Worm (Caenorhabditis elegans) whole organism, midembryonic: ENCODE data around the gene F41D9.2.
A peak's percentile ranks its signal among the peaks of the same experiment; 100 is the strongest.
"Not testable (repeated sequence)": the region's sequence is repeated elsewhere in the genome, so short reads cannot be mapped to it uniquely, and the experiment has no call there.

ENCODE experiments used
- T22C8.4 ChIP-seq: fragments of 200-800 bp; sonication (Bioruptor generic); IDR thresholded peaks from 2 replicates; pipeline ENCODE4 v1.3.6; 2022; ENCODE audit warnings: missing genetic modification characterization, missing compliant biosample characterization
- cog-1 ChIP-seq: sonication (generic microtip); optimal IDR thresholded peaks from 2 replicates; lab custom pipeline; 2016; ENCODE audit warnings: missing genetic modification characterization, missing compliant biosample characterization
- flt-1 ChIP-seq: fragments of 200-800 bp; sonication (Bioruptor generic); IDR thresholded peaks from 2 replicates; pipeline ENCODE4 v1.3.6; 2022; ENCODE audit warnings: missing genetic modification characterization, missing compliant biosample characterization
- klf-2 ChIP-seq: fragments of 200-800 bp; sonication (Bioruptor generic); conservative IDR thresholded peaks from 2 replicates; pipeline ENCODE4 v1.3.6; 2022; ENCODE audit warnings: missing genetic modification reagents, missing genetic modification characterization, missing compliant biosample characterization
- med-1 ChIP-seq: sonication (generic microtip); optimal IDR thresholded peaks from 2 replicates; lab custom pipeline; 2017; ENCODE audit warnings: missing genetic modification characterization, mild to moderate bottlenecking, missing compliant biosample characterization, antibody characterized with exemption, missing genetic modification reagents; ENCODE audit not compliant: insufficient read depth
- ref-1 ChIP-seq: fragments of 200-800 bp; sonication (Bioruptor generic); conservative IDR thresholded peaks from 2 replicates; pipeline ENCODE4 v1.3.6; 2022; ENCODE audit warnings: missing genetic modification reagents, missing genetic modification characterization, missing compliant biosample characterization
- tab-1 ChIP-seq: fragments of 200-800 bp; sonication (Bioruptor generic); IDR thresholded peaks from 2 replicates; pipeline ENCODE4 v1.3.6; 2022; ENCODE audit warnings: missing genetic modification characterization, missing compliant biosample characterization
- ztf-23 ChIP-seq: fragments of 200-800 bp; sonication (Bioruptor generic); IDR thresholded peaks from 2 replicates; pipeline ENCODE4 v1.3.6; 2022; ENCODE audit warnings: missing genetic modification reagents, missing genetic modification characterization, missing compliant biosample characterization
- ztf-29 ChIP-seq: fragments of 200-800 bp; sonication (Bioruptor generic); IDR thresholded peaks from 2 replicates; pipeline ENCODE4 v1.3.6; 2022; ENCODE audit warnings: missing genetic modification reagents, missing genetic modification characterization, missing compliant biosample characterization

The F41D9.2 gene

ce11 chrX:8421594-8421993 lies 36.8 kb upstream of the F41D9.2 start:
- no peak for TF ChIP-seq med-1 (GFP tag; lab: Kevin White, UChicago)
- no peak for TF ChIP-seq cog-1 (tag; lab: Kevin White, UChicago)
- TF ChIP-seq flt-1 (GFP tag; lab: Robert Waterston, UW): no peak
- TF ChIP-seq ztf-23 (GFP tag; lab: Robert Waterston, UW): no peak
- no peak for TF ChIP-seq ztf-29 (GFP tag; lab: Robert Waterston, UW)
- TF ChIP-seq klf-2: no peak
- TF ChIP-seq T22C8.4 (GFP tag; lab: Robert Waterston, UW): no peak
- no peak for TF ChIP-seq ref-1
- no peak for TF ChIP-seq tab-1

DNA sequence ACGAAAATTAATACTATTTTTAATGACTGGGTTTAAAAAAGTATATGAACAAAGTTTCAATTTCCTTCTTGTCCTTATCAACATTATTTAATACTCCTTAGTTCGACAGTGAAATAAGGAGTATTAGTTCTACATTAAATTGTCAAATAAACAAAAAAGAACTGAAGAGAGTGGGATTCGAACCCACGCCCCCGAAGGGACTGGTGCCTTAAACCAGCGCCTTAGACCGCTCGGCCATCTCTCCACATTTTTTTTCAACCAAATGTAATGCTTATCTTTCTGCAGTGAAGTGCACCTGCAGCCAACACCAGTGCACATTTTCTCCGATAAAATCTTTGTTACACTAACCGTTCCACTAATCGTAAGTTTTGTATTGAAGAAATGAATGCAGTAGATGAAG lies 34.5 kb upstream of the F41D9.2 start:
- no peak for TF ChIP-seq klf-2

DNA sequence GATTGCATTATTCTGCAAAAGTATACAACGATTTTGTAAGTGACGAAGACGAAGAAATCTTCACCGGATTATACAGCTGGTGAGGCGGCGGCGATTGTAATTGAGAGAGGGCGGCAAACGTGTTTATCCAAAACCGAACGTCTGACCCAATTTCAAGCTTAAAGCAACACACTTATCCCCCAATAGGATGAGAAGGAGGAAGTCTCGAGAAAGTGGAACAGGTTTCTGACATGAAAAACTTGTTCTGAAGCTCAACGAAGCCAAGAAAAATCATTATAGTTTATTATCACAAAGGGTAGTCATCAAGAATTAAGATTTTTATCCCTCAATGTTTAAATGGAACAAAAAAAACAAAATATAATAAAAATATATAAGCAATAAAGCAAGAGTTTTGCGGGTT lies 33.6 kb upstream of the F41D9.2 start, which contains the start of gene spp-13:
Gene spp-13, minus strand, starts transcription at position 143 of the 400 bp plus-strand sequence.
- TF ChIP-seq klf-2 (no peak), ref-1 (no peak), ztf-29 (GFP tag; lab: Robert Waterston, UW) (no peak), cog-1 (tag; lab: Kevin White, UChicago) (no peak), ztf-23 (GFP tag; lab: Robert Waterston, UW) (no peak), med-1 (GFP tag; lab: Kevin White, UChicago) (no peak), T22C8.4 (GFP tag; lab: Robert Waterston, UW) (no peak), flt-1 (GFP tag; lab: Robert Waterston, UW) (no peak), tab-1 (no peak)

ce11 chrX:8417727-8418126 lies 33.0 kb upstream of the F41D9.2 start:
- TF ChIP-seq tab-1 (no peak), ztf-23 (GFP tag; lab: Robert Waterston, UW) (no peak), T22C8.4 (GFP tag; lab: Robert Waterston, UW) (no peak), klf-2 (no peak), med-1 (GFP tag; lab: Kevin White, UChicago) (no peak), flt-1 (GFP tag; lab: Robert Waterston, UW) (no peak), ztf-29 (GFP tag; lab: Robert Waterston, UW) (no peak)

ce11 chrX:8416819-8417218 lies 32.1 kb upstream of the F41D9.2 start, which contains the start of gene ced-8:
ced-8 (minus strand) TSS chrX:8416919.
- TF ChIP-seq flt-1 (GFP tag; lab: Robert Waterston, UW) (no peak), ztf-29 (GFP tag; lab: Robert Waterston, UW) (no peak), tab-1 (no peak), klf-2 (no peak), ztf-23 (GFP tag; lab: Robert Waterston, UW) (no peak), ref-1 (no peak), med-1 (GFP tag; lab: Kevin White, UChicago) (no peak), cog-1 (tag; lab: Kevin White, UChicago) (no peak), T22C8.4 (GFP tag; lab: Robert Waterston, UW) (no peak)

DNA sequence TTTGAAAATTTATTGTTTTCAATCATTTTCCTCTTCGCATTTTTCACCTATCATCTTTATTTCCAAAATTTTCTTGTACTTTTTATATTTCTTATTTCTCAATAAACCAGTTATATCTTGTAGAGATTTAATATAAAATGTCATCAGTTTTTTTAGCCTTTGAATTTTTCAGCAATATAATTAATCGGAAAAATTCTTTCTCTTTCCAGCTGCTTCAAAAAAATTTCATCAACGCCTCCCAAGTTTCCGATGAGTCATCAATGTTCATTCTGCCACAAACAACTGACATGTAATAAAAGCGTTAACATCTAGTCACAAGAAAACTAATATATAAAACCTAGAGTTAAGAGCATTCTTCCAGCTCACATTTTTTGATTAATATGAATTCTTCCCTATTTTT lies 28.4 kb upstream of the F41D9.2 start, which contains the start of gene F08F1.4:
Gene F08F1.4, plus strand, starts transcription at position 301 of the 400 bp plus-strand sequence.
- TF ChIP-seq klf-2 (no peak), flt-1 (GFP tag; lab: Robert Waterston, UW) (no peak), ref-1 (no peak), ztf-29 (GFP tag; lab: Robert Waterston, UW) (no peak), med-1 (GFP tag; lab: Kevin White, UChicago) (no peak), cog-1 (tag; lab: Kevin White, UChicago) (no peak), T22C8.4 (GFP tag; lab: Robert Waterston, UW) (no peak), tab-1 (no peak), ztf-23 (GFP tag; lab: Robert Waterston, UW) (no peak)

- TF ChIP-seq cog-1 (tag; lab: Kevin White, UChicago); T22C8.4 (GFP tag; lab: Robert Waterston, UW); flt-1 (GFP tag; lab: Robert Waterston, UW): not testable (repeated sequence)
Observed at ce11 chrX:8410754-8411153, 26.0 kb upstream of the F41D9.2 start, which contains the start of gene F08F1.9. F08F1.9 (minus strand) TSS chrX:8410854.

- no peak for TF ChIP-seq cog-1 (tag; lab: Kevin White, UChicago)
Observed at ce11 chrX:8408267-8408666, 23.5 kb upstream of the F41D9.2 start, which contains the start of gene sulp-3. sulp-3 (minus strand) TSS chrX:8408367.

ce11 chrX:8406815-8407214 lies 22.1 kb upstream of the F41D9.2 start:
- TF ChIP-seq ztf-23 (GFP tag; lab: Robert Waterston, UW): no peak
- no peak for TF ChIP-seq ref-1
- TF ChIP-seq T22C8.4 (GFP tag; lab: Robert Waterston, UW): no peak
- no peak for TF ChIP-seq med-1 (GFP tag; lab: Kevin White, UChicago)

- TF ChIP-seq tab-1 (peak; percentile 99), med-1 (GFP tag; lab: Kevin White, UChicago) (peak; percentile 82), klf-2 (peak; percentile 95), ref-1 (peak; percentile 98), flt-1 (GFP tag; lab: Robert Waterston, UW) (peak; percentile 98), cog-1 (tag; lab: Kevin White, UChicago) (peak; percentile 97), ztf-29 (GFP tag; lab: Robert Waterston, UW) (peak; percentile 99), ztf-23 (GFP tag; lab: Robert Waterston, UW) (peak; percentile 98), T22C8.4 (GFP tag; lab: Robert Waterston, UW) (peak; percentile 96)
Observed at ce11 chrX:8404308-8405085, 19.8 kb upstream of the F41D9.2 start.
